Fruit fly (Drosophila melanogaster) Kc167 (cell line): ENCODE results near the gene Nrg.

Experiments
- Myc ChIP-seq: fragments of >200 bp; optimal IDR thresholded peaks from 2 replicates; lab custom pipeline; 2017; ENCODE audit warnings: missing external identifiers
- Sin3A ChIP-seq: fragments of >200 bp; optimal IDR thresholded peaks from 2 replicates; lab custom pipeline; 2018; ENCODE audit warnings: missing external identifiers
- h ChIP-seq: fragments of >200 bp; optimal IDR thresholded peaks from 3 replicates; lab custom pipeline; 2018; ENCODE audit warnings: missing external identifiers
- insv ChIP-seq: fragments of >200 bp; optimal IDR thresholded peaks from 3 replicates; lab custom pipeline; 2018; ENCODE audit warnings: missing external identifiers
- psq ChIP-seq: fragments of >200 bp; optimal IDR thresholded peaks from 2 replicates; lab custom pipeline; 2017; ENCODE audit warnings: missing external identifiers
- ttk ChIP-seq: sonication (Bioruptor generic); optimal IDR thresholded peaks from 2 replicates; lab custom pipeline; 2017; ENCODE audit warnings: missing external identifiers

DNA sequence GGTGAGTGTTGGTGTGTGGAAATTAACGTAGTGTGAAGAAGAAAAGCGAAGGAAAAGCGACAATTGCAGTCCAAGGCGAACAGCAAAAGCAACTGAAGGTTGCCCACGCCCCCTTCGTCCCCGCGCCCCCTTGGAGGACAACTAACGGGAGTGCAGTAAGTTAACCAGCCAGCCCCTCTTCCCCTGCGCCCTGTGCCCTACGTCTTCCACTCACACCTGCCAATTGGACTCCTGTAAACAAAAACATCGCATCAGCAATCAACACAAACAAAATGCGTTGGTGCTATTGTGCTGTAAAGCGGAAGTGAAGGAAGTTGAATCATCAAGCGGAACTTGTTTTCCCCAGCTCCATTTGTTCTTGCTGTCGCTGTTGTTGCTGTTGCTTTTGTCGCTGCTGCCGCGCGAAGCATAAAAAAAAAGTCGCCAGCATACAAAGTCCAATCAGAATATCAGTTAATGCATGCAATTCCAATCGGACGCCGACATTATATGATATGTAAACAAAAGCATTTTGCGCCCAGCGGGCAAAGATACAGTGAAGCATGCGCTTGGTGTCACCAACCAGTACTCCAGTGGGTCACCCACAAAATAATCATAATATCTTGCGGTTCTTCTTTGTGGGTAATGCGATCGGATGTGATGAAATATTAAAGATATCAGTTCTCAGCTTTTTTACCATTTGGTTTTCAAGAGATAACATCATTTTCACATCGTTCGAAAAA is 75.4 kb downstream of the Nrg start:
- TF ChIP-seq Sin3A: no peak
- no peak for TF ChIP-seq h
- TF ChIP-seq Myc (lab: Kevin White, UChicago): no peak
- TF ChIP-seq psq (lab: Kevin White, UChicago): no peak
- TF ChIP-seq ttk (lab: Kevin White, UChicago): no peak
- no peak for TF ChIP-seq insv (lab: Kevin White, UChicago)
